Fruit fly (Drosophila melanogaster): ENCODE measurements around the gene prd1.

DNA sequence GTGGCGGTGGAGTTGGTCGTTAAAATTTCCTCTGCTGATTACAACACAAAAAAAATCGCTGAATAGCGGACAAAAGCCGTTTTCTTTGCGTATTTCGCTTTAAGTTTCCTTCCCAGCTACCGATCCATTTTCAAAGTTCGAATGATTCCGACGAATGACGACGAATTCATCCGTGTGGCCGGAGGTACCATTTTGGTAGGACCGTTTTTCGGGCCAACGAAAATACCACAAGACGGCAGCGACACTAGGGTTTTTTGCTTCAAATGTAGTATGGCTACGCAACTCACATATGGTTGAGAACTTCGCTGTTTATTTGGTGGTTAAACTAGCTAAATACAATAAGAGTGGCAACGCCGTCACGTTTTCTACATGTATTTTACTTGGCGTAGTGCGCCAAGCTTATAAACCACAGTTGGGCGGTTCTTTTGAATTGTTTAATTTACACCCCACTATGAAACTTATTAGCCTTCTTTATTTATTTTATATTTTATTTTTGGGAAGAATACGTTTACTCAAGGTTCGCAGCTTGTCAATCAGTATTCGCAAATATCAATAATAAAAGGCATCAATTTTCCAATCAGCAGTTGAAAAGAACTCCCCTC lies 22.4 kb downstream of the prd1 start, which contains the start of gene Lk6:
- TF ChIP-seq pan (optimal IDR thresholded peaks at IDR 0.05) (no peak), CG8478 (optimal IDR thresholded peaks at IDR 0.05) (no peak), psq (optimal IDR thresholded peaks at IDR 0.05) (no peak), Dll (optimal IDR thresholded peaks at IDR 0.05) (no peak), EcR (GFP tag; optimal IDR thresholded peaks at IDR 0.05) (no peak), usp (GFP tag; optimal IDR thresholded peaks at IDR 0.05) (no peak)

Measured in whole organism.